Worm (Caenorhabditis elegans) whole organism, L1 larva: ENCODE data around the gene T03F6.9.

Source experiments
- C34B4.2 ChIP-seq: sonication (generic microtip); optimal IDR thresholded peaks from 2 replicates; lab custom pipeline; 2017; ENCODE audit warnings: mild to moderate bottlenecking, missing genetic modification characterization, missing compliant biosample characterization
- alr-1 ChIP-seq: fragments of 200-800 bp; sonication (Bioruptor generic); optimal IDR thresholded peaks from 2 replicates; lab custom pipeline; 2018; ENCODE audit warnings: borderline replicate concordance, mild to moderate bottlenecking, missing genetic modification characterization, missing compliant biosample characterization
- aly-2 ChIP-seq: fragments of 150-350 bp; optimal IDR thresholded peaks from 2 replicates; lab custom pipeline; 2014; ENCODE audit warnings: missing biosample characterization, missing genetic modification characterization
- ama-1 ChIP-seq: fragments of 150-350 bp; optimal IDR thresholded peaks from 2 replicates; lab custom pipeline; 2014
- ceh-63 ChIP-seq: fragments of 200-800 bp; sonication (Bioruptor generic); optimal IDR thresholded peaks from 2 replicates; lab custom pipeline; 2018; ENCODE audit warnings: mild to moderate bottlenecking, missing genetic modification characterization, missing compliant biosample characterization
- ceh-82 ChIP-seq, 3 experiments: fragments of 150-350 bp in 1 of 3; sonication (generic microtip) in 2 of 3; optimal IDR thresholded peaks; 2 replicates each; lab custom pipeline; 2014 to 2017; ENCODE audit warnings: missing biosample characterization in 3 of 3, missing genetic modification characterization in 3 of 3
- ceh-88 ChIP-seq: fragments of 200-800 bp; sonication (Bioruptor generic); IDR thresholded peaks from 2 replicates; pipeline ENCODE4 v1.3.6; 2022; ENCODE audit warnings: missing genetic modification characterization, missing compliant biosample characterization
- ceh-90 ChIP-seq: sonication (generic microtip); optimal IDR thresholded peaks from 2 replicates; lab custom pipeline; 2016; ENCODE audit warnings: missing genetic modification characterization, missing compliant biosample characterization
- ces-1 ChIP-seq: fragments of 150-350 bp; optimal IDR thresholded peaks from 2 replicates; lab custom pipeline; 2014; ENCODE audit warnings: missing biosample characterization, missing genetic modification reagents, missing genetic modification characterization
- dpl-1 ChIP-seq, 3 experiments: fragments of 150-350 bp in 2 of 3; sonication (generic microtip) in 1 of 3; optimal IDR thresholded peaks; 2 replicates each; lab custom pipeline; 2014 to 2017; ENCODE audit warnings: missing biosample characterization in 3 of 3, missing genetic modification characterization in 3 of 3, missing genetic modification reagents in 3 of 3
- efl-1 ChIP-seq, 4 experiments: fragments of 150-350 bp; optimal IDR thresholded peaks in 3 of 4; peaks in 1 of 4; 1 replicate in 1 of 4; 2 replicates in 3 of 4; lab custom pipeline; 2014; ENCODE audit warnings: missing biosample characterization in 2 of 4, missing genetic modification characterization in 2 of 4, missing genetic modification reagents in 2 of 4
- elt-3 ChIP-seq, 6 experiments: fragments of 150-350 bp in 1 of 6; sonication (generic microtip); optimal IDR thresholded peaks; 2 replicates each; lab custom pipeline; 2017 to 2018; ENCODE audit warnings: missing biosample characterization in 6 of 6, missing genetic modification characterization in 6 of 6, inconsistent platforms in 1 of 6
- ets-5 ChIP-seq: fragments of 200-800 bp; sonication (Bioruptor generic); IDR thresholded peaks from 2 replicates; pipeline ENCODE4 v1.3.6; 2022; ENCODE audit warnings: missing genetic modification characterization, missing compliant biosample characterization
- hlh-17 ChIP-seq: fragments of 200-800 bp; sonication (Bioruptor generic); optimal IDR thresholded peaks from 2 replicates; lab custom pipeline; 2018; ENCODE audit warnings: missing genetic modification characterization, mild to moderate bottlenecking, missing compliant biosample characterization, moderate library complexity, borderline replicate concordance
- irx-1 ChIP-seq: sonication (generic microtip); optimal IDR thresholded peaks from 2 replicates; lab custom pipeline; 2016; ENCODE audit warnings: missing genetic modification characterization, missing compliant biosample characterization
- isw-1 ChIP-seq: fragments of 200-800 bp; sonication (Bioruptor generic); IDR thresholded peaks from 2 replicates; pipeline ENCODE4 v1.3.6; 2022; ENCODE audit warnings: missing genetic modification characterization, missing compliant biosample characterization
- jun-1 ChIP-seq: fragments of 150-350 bp; optimal IDR thresholded peaks from 2 replicates; lab custom pipeline; 2014; ENCODE audit warnings: missing biosample characterization, missing genetic modification reagents, missing genetic modification characterization
- lin-14 ChIP-seq: fragments of 200-800 bp; sonication (Bioruptor generic); optimal IDR thresholded peaks from 2 replicates; lab custom pipeline; 2018; ENCODE audit warnings: mild to moderate bottlenecking, missing genetic modification characterization, moderate library complexity, missing compliant biosample characterization
- lin-15B ChIP-seq: fragments of 150-350 bp; sonication (generic microtip); optimal IDR thresholded peaks from 3 replicates; lab custom pipeline; 2014; ENCODE audit warnings: missing biosample characterization, missing genetic modification characterization
- lin-35 ChIP-seq, 2 experiments: fragments of 150-350 bp; optimal IDR thresholded peaks; 2 replicates each; lab custom pipeline; 2014; ENCODE audit warnings: missing biosample characterization in 2 of 2, missing genetic modification characterization in 2 of 2, missing genetic modification reagents in 2 of 2
- lsy-2 ChIP-seq, 2 experiments: fragments of 150-350 bp; optimal IDR thresholded peaks; 2 replicates each; lab custom pipeline; 2014; ENCODE audit warnings: missing biosample characterization in 2 of 2, missing genetic modification characterization in 2 of 2
- mab-9 ChIP-seq: fragments of 200-800 bp; sonication (Bioruptor generic); IDR thresholded peaks from 2 replicates; pipeline ENCODE4 v1.3.6; 2022; ENCODE audit warnings: missing genetic modification reagents, missing genetic modification characterization, missing compliant biosample characterization
- mdl-1 ChIP-seq, 2 experiments: fragments of 150-350 bp; optimal IDR thresholded peaks; 2 replicates each; lab custom pipeline; 2014 to 2017; ENCODE audit warnings: missing biosample characterization in 2 of 2, missing genetic modification characterization in 2 of 2, inconsistent platforms in 1 of 2
- mef-2 ChIP-seq: fragments of 150-350 bp; optimal IDR thresholded peaks from 2 replicates; lab custom pipeline; 2014; ENCODE audit warnings: missing biosample characterization, missing genetic modification characterization
- nhr-19 ChIP-seq: fragments of 200-800 bp; sonication (Bioruptor generic); conservative IDR thresholded peaks from 2 replicates; pipeline ENCODE4 v1.3.6; 2022; ENCODE audit warnings: missing genetic modification characterization, missing compliant biosample characterization
- nhr-28 ChIP-seq: fragments of 150-350 bp; optimal IDR thresholded peaks from 2 replicates; lab custom pipeline; 2014; ENCODE audit warnings: missing biosample characterization, missing genetic modification characterization
- nhr-76 ChIP-seq: sonication (generic microtip); optimal IDR thresholded peaks from 2 replicates; lab custom pipeline; 2017; ENCODE audit warnings: missing biosample characterization, missing genetic modification characterization
- nhr-84 ChIP-seq: sonication (generic microtip); optimal IDR thresholded peaks from 2 replicates; lab custom pipeline; 2017; ENCODE audit warnings: missing biosample characterization, missing genetic modification characterization
- nhr-85 ChIP-seq: sonication (generic microtip); peaks from one replicate; lab custom pipeline; 2016; ENCODE audit warnings: missing genetic modification characterization, inconsistent platforms, missing compliant biosample characterization
- pqm-1 ChIP-seq: sonication (generic microtip); optimal IDR thresholded peaks from 3 replicates; lab custom pipeline; 2017; ENCODE audit warnings: missing biosample characterization, missing genetic modification characterization
- snu-23 ChIP-seq: sonication (generic microtip); optimal IDR thresholded peaks from 2 replicates; lab custom pipeline; 2016; ENCODE audit warnings: missing genetic modification characterization, missing compliant biosample characterization
- sptf-1 ChIP-seq: fragments of 150-350 bp; optimal IDR thresholded peaks from 2 replicates; lab custom pipeline; 2014; ENCODE audit warnings: missing biosample characterization, missing genetic modification characterization
- swsn-7 ChIP-seq: sonication (generic microtip); optimal IDR thresholded peaks from 2 replicates; lab custom pipeline; 2016; ENCODE audit warnings: missing genetic modification characterization, missing compliant biosample characterization
- tlp-1 ChIP-seq: fragments of 150-350 bp; optimal IDR thresholded peaks from 2 replicates; lab custom pipeline; 2014; ENCODE audit warnings: missing biosample characterization, missing genetic modification characterization
- unc-130 ChIP-seq: fragments of 150-350 bp; optimal IDR thresholded peaks from 2 replicates; lab custom pipeline; 2017; ENCODE audit warnings: missing biosample characterization, missing genetic modification characterization, inconsistent platforms
- unc-30 ChIP-seq: sonication (generic microtip); optimal IDR thresholded peaks from 2 replicates; lab custom pipeline; 2017; ENCODE audit warnings: missing biosample characterization, missing genetic modification characterization
- xbp-1 ChIP-seq: sonication (generic microtip); optimal IDR thresholded peaks from 2 replicates; lab custom pipeline; 2016; ENCODE audit warnings: missing genetic modification characterization, missing compliant biosample characterization
- ztf-11 ChIP-seq, 2 experiments: sonication (generic microtip); optimal IDR thresholded peaks; 2 replicates each; lab custom pipeline; 2016 to 2017; ENCODE audit warnings: missing genetic modification characterization in 2 of 2, missing biosample characterization in 1 of 2, missing compliant biosample characterization in 1 of 2
- ztf-4 ChIP-seq: fragments of 150-350 bp; optimal IDR thresholded peaks from 2 replicates; lab custom pipeline; 2014; ENCODE audit warnings: missing biosample characterization, missing genetic modification characterization

Gene T03F6.9

DNA sequence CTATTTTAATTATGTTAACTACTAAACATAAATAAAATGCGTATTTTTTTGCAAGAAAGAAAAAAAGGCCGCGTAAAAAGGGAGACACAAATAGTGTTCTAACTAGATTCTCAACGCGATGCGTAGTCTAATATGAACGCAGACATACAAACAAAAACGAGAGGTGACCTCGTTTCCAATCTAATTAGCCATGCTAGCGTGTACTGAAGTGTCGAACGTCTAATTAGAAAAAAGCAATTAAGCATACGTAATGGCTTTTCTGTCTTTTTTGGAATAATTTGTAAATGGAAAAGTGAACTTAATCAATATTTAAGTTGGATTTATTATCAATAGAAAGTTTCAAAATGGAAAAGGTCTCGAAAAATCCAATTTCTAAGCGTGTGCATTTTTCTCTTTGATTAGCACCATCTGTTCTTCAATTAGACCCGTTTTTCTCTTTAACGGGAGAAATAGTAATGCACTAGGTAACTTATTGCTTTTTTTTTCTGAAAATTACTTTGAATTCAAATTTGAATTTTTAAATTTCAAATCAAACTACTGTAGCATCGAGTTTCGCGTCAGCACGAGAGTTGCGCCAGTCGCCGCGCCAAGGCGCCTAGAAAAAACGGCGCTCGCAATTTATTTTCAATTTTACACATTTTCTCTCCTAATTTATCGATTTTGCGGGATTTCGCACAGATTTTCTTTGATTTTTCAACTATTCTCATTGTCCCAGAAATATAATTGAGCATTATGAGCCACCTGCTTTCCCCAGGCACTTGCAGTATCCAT is 30.2 kb downstream of the T03F6.9 start (continued):
- TF ChIP-seq ceh-82 (tag; optimal IDR thresholded peaks at IDR 0.05; lab: Kevin White, UChicago) (peak in 1 of 3 experiments; percentile 3), ceh-88 (GFP tag; lab: Robert Waterston, UW) (no peak), nhr-28 (no peak), dpl-1 (GFP tag; optimal IDR thresholded peaks at IDR 0.05; lab: Kevin White, UChicago) (peak; percentile 53 to 82 (median 78)), xbp-1 (no peak), lin-35 (GFP tag; optimal IDR thresholded peaks at IDR 0.05; lab: Kevin White, UChicago) (peak; percentile 65 to 83), efl-1 (optimal IDR thresholded peaks at IDR 0.05; lab: Kevin White, UChicago) (peak; percentile 18 to 70), efl-1 (GFP tag; optimal IDR thresholded peaks at IDR 0.05 in 1 of 2; lab: Kevin White, UChicago) (peak; percentile 77 to 98), ztf-11 (tag; optimal IDR thresholded peaks at IDR 0.05; lab: Kevin White, UChicago) (no peak), pqm-1 (no peak), lin-15B (tag; lab: Kevin White, UChicago) (peak; percentile 20), ets-5 (no peak), irx-1 (tag; lab: Kevin White, UChicago) (no peak), tlp-1 (no peak), mef-2 (tag; lab: Kevin White, UChicago) (no peak), mdl-1 (tag; optimal IDR thresholded peaks at IDR 0.05; lab: Kevin White, UChicago) (no peak), nhr-19 (no peak)
- TF ChIP-seq, all 84 proteins: peak for 15

DNA sequence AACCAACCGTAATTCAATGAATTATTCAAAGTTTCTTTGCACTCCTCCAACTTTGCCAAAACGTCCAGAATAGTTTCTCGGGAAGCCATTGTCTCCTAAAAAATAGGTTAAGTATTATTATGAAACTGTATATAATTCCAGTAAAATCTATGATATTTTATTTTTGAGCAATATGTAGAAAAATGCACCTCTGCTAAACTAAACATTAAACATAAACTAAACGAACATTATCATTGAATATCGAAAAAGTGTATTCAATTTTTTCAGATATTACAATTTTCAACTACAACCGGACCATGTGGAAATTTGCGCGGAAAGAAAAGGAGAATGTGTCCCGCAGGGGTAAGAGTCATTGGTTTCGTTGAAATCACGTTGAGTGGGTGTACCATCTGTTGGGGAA is 31.2 kb downstream of the T03F6.9 start, which contains the start of gene F53A2.3:
Gene F53A2.3 (minus strand): TSS at position 101 of the 400 bp plus-strand sequence.
- no peak for TF ChIP-seq ceh-90 (tag; lab: Kevin White, UChicago)
- TF ChIP-seq lin-14, result no peak
- no peak for TF ChIP-seq nhr-85 (tag; lab: Kevin White, UChicago)
- no peak for TF ChIP-seq mab-9 (GFP tag; lab: Robert Waterston, UW)
- no peak for TF ChIP-seq ama-1 (lab: Kevin White, UChicago)

DNA sequence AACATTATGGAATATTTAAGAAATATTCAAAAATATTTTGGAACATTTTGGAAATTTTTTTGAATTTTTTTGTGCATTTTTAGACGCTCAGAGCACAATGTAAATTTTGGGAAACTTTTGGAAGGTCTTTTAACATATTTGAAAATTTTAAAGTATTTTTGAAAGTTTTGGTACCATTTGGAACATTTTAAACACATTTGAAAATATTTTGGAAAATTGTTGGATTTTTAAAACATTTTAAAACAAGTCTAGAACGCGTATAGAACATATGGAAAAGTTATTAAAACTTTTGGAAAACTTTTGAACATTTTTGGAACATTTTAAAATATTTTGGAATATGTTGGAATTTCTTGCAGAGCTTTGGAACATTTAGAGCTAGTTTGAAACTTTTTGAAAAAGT is 37.1 kb downstream of the T03F6.9 start, which contains the start of gene sdz-20:
Gene sdz-20 (plus strand): TSS at position 301 of the 400 bp plus-strand sequence.
- no peak for TF ChIP-seq aly-2
- TF ChIP-seq tlp-1, result no peak
- no peak for TF ChIP-seq dpl-1 (GFP tag; optimal IDR thresholded peaks at IDR 0.05; lab: Kevin White, UChicago)
- no peak for TF ChIP-seq unc-30 (tag; lab: Kevin White, UChicago)
- no peak for TF ChIP-seq C34B4.2 (tag; lab: Kevin White, UChicago)
- TF ChIP-seq mef-2 (tag; lab: Kevin White, UChicago), result no peak

DNA sequence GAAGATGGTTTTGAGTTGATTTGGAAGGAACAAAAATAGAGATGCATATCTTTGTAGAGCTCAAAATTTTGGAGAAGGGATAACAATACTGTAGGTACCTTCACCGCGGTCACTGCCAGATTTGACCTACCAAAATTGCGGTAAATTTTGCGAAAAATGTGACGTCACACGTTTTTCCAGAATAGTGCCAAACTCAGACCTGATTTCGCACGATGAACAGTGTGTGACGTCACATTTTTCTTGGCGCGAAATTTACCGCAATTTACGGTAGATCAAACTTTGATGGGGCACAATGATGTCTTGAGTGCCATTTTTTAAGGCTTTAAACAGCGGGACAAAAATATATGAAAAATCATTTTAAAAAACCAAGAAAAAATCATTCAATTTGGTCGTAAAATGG is 42.0 kb downstream of the T03F6.9 start:
- no peak for TF ChIP-seq lin-15B (tag; lab: Kevin White, UChicago)
- TF ChIP-seq ceh-88 (GFP tag; lab: Robert Waterston, UW), result no peak
- TF ChIP-seq nhr-85 (tag; lab: Kevin White, UChicago), result peak; percentile 10
- TF ChIP-seq elt-3 (tag; optimal IDR thresholded peaks at IDR 0.05; lab: Kevin White, UChicago), result no peak
- no peak for TF ChIP-seq isw-1 (GFP tag; lab: Robert Waterston, UW)
- TF ChIP-seq snu-23 (GFP tag; lab: Kevin White, UChicago), result no peak
- no peak for TF ChIP-seq efl-1 (optimal IDR thresholded peaks at IDR 0.05; lab: Kevin White, UChicago)
- peak in 1 of 2 experiments; percentile 64 for TF ChIP-seq efl-1 (GFP tag; optimal IDR thresholded peaks at IDR 0.05 in 1 of 2; lab: Kevin White, UChicago)
- no peak for TF ChIP-seq pqm-1
- TF ChIP-seq, all 84 proteins: peak for 2

DNA sequence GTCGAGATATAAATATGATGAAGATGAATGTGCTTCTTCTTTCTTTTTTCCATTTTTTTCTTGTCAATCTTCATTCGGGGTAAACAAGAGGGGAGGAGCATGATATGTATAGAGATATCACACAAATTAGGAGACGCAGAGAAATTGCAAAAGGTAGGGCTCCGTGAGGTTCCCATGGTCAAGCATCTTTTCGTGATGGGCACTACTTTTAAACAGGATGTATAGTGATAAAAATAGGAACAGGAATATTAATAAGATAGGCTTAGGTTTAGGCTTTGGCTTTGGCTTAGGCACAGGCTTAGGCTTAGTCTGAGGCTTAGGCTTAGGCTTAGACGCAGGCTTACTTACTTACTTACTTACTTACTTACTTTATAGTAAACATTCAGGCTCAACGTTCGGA is 46.1 kb downstream of the T03F6.9 start, which contains the start of gene F53A2.1:
Gene F53A2.1 (minus strand): TSS at position 101 of the 400 bp plus-strand sequence.
- TF ChIP-seq ceh-63 (GFP tag; lab: Kevin White, UChicago), result no peak
- TF ChIP-seq hlh-17, result no peak
- no peak for TF ChIP-seq unc-130 (tag; lab: Kevin White, UChicago)
- TF ChIP-seq alr-1 (tag; lab: Kevin White, UChicago), result no peak
- no peak for TF ChIP-seq jun-1
- no peak for TF ChIP-seq nhr-76 (tag; lab: Kevin White, UChicago)
- TF ChIP-seq lsy-2 (tag; optimal IDR thresholded peaks at IDR 0.05; lab: Kevin White, UChicago), result no peak
- no peak for TF ChIP-seq nhr-19
- no peak for TF ChIP-seq nhr-84
- TF ChIP-seq sptf-1 (tag; lab: Kevin White, UChicago), result no peak
- no peak for TF ChIP-seq swsn-7
- no peak for TF ChIP-seq ces-1
- no peak for TF ChIP-seq ztf-4 (tag; lab: Kevin White, UChicago)
- no peak for TF ChIP-seq aly-2
